Fruit fly (Drosophila melanogaster) whole organism: Measurements from ENCODE around the gene CG14154.

Experiments used
- CG8478 ChIP-seq: fragments of >200 bp; optimal IDR thresholded peaks from 2 replicates; lab custom pipeline; 2018; ENCODE audit warnings: inconsistent platforms
- Dll ChIP-seq: fragments of >200 bp; optimal IDR thresholded peaks from 2 replicates; lab custom pipeline; 2017
- EcR ChIP-seq, 2 experiments: fragments of >200 bp; optimal IDR thresholded peaks; 2 replicates each; lab custom pipeline; 2017; ENCODE audit warnings: missing biosample characterization in 2 of 2, missing genetic modification characterization in 2 of 2, missing genetic modification reagents in 2 of 2
- pan ChIP-seq: fragments of >200 bp; optimal IDR thresholded peaks from 2 replicates; lab custom pipeline; 2017
- psq ChIP-seq: fragments of >200 bp; optimal IDR thresholded peaks from 2 replicates; lab custom pipeline; 2017
- usp ChIP-seq: fragments of >200 bp; optimal IDR thresholded peaks from 2 replicates; lab custom pipeline; 2017; ENCODE audit warnings: missing biosample characterization, missing genetic modification characterization, mixed read lengths

CG14154 gene

dm6 chr3L:10675635-10676393, 34.1 kb downstream of the CG14154 start:
- no peak for TF ChIP-seq CG8478 (lab: Kevin White, UChicago)
- no peak for TF ChIP-seq pan (lab: Kevin White, UChicago)
- no peak for TF ChIP-seq EcR (GFP tag; optimal IDR thresholded peaks at IDR 0.05; lab: Kevin White, UChicago)
- TF ChIP-seq psq (lab: Kevin White, UChicago), result no peak
- no peak for TF ChIP-seq usp (GFP tag; lab: Kevin White, UChicago)

DNA sequence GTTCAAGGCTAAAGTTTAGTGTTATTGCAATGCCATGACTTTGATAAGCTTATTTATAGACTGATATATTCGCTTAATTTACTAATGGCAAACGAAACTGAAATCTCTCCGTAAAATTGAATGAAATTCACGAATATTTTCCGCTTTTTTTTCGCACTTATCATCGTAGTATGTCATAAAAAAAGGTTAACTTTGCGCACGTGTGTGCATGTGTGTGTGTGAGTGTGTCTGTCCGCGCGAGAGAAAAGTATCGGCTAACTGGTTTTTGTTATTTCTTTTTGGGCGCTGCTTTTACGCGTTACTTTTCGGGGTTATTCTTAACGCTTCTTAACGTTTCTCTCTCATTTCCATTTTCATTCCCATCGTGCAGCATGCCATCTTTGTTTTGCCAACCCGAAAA, 36.1 kb downstream of the CG14154 start:
- TF ChIP-seq CG8478 (lab: Kevin White, UChicago), result no peak

- no peak for TF ChIP-seq psq (lab: Kevin White, UChicago)
- no peak for TF ChIP-seq Dll
- no peak for TF ChIP-seq pan (lab: Kevin White, UChicago)
- no peak for TF ChIP-seq CG8478 (lab: Kevin White, UChicago)
- TF ChIP-seq usp (GFP tag; lab: Kevin White, UChicago), result no peak
- TF ChIP-seq EcR (GFP tag; optimal IDR thresholded peaks at IDR 0.05; lab: Kevin White, UChicago), result no peak
Observed at dm6 chr3L:10678545-10679067, 36.9 kb downstream of the CG14154 start.

DNA sequence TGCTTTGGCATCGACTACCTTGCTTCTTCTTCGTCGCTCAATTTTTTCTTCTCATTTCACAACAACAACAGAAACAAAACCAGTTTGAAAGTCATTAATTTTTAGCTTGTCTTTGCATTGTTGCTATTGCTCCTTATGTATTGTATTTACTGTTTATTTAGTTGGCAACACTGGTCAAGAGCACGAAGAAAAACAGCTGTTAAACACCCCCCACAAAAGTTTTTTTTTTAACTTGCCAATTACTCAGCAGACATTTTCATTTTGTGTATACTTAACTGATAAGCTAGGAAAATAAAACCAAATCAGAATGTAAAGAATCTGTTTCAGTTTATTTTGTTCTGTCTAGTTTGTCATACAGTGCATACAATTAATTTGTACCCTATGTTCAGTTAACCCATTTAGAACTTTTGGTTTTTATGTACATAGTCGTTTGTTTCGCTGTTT, 38.0 kb downstream of the CG14154 start:
- TF ChIP-seq usp (GFP tag; lab: Kevin White, UChicago), result no peak
- TF ChIP-seq psq (lab: Kevin White, UChicago), result no peak

- no peak for TF ChIP-seq EcR (GFP tag; optimal IDR thresholded peaks at IDR 0.05; lab: Kevin White, UChicago)
- no peak for TF ChIP-seq CG8478 (lab: Kevin White, UChicago)
- TF ChIP-seq usp (GFP tag; lab: Kevin White, UChicago), result no peak
- no peak for TF ChIP-seq Dll
- TF ChIP-seq pan (lab: Kevin White, UChicago), result no peak
- no peak for TF ChIP-seq psq (lab: Kevin White, UChicago)
Observed at dm6 chr3L:10680177-10680576, 38.5 kb downstream of the CG14154 start.

DNA sequence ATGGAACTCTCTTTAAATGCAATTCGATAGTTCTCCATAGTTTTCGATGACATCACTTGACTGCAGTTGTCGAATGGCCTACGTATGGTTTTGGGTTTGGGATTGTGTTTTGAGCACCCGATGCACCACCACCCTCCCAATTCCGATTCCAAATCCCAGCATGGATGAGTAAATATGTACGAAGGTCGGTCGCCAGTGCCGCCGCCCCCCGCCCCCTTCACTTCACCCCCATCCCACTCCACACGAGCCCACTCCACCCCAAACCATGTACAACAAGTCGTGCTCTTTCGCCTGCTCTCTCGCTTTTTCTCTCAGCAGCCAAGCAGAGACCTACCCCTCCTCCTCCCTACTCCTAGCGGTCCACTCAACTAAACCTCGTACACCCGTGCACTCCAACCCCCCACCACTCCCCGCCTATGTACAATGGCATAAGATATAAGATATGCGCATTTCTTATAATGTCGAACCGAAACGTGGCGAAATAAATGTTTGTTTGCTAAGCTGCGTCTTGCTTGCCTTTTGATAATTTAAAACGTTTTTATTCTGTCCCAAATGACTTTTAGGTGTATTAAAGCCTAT, 39.1 kb downstream of the CG14154 start:
- TF ChIP-seq CG8478 (lab: Kevin White, UChicago) (no peak), usp (GFP tag; lab: Kevin White, UChicago) (no peak), Dll (no peak)

DNA sequence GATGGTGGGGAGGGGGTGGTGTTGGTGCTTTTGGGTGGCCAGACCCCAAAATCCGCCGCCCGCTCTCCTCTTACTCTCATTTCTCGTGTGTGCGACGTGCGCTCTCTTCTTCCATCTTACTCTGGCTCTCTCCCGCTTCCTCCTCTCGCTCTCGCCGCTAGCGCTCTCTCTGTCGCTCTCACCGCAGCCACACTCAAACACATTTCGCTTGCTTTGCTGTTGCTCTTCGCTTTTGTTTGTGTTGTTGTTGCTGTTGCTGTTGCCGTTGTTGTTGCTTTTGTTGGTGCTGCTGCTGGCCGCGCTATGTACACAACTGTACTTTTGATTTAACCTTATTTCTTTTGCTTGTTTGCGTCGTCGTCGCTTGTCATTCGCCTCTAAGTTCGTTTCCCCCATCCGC, 40.1 kb downstream of the CG14154 start:
- TF ChIP-seq psq (lab: Kevin White, UChicago), result no peak
- TF ChIP-seq EcR (GFP tag; optimal IDR thresholded peaks at IDR 0.05; lab: Kevin White, UChicago), result no peak
- peak; percentile 99 for TF ChIP-seq Dll
- TF ChIP-seq usp (GFP tag; lab: Kevin White, UChicago), result no peak
- TF ChIP-seq pan (lab: Kevin White, UChicago), result no peak
- TF ChIP-seq CG8478 (lab: Kevin White, UChicago), result peak; percentile 17

DNA sequence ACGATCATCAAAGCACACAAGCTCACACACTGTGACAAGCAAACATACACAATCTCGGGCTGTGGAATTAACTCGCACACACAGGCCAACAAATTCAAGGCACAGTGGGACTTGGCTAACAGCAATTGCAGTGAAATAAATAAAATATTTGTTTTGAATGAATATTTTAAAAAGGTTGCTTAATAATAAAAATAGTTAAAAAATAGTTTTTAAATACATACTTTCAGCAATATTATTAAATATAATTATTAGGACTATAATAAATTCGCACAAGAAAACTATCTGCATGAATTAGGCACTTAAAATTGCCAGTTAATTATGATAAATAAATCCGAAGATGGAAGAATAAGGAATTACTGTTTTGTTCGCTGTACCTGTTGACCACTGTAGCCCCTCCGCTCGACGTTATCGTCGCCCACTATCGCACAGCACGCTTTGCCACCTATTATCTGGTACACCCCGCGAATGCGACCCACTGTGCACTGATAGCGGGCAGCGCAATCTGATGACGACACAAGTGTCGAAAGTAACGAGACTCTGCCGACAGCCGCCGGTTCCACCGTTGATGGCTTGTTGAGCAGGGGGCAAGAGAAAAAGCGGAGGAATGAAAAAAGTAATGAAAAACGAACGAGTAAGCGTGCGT, 41.2 kb downstream of the CG14154 start:
- no peak for TF ChIP-seq EcR (GFP tag; optimal IDR thresholded peaks at IDR 0.05; lab: Kevin White, UChicago)
- no peak for TF ChIP-seq Dll
- no peak for TF ChIP-seq CG8478 (lab: Kevin White, UChicago)
- TF ChIP-seq usp (GFP tag; lab: Kevin White, UChicago), result no peak
- no peak for TF ChIP-seq psq (lab: Kevin White, UChicago)
- no peak for TF ChIP-seq pan (lab: Kevin White, UChicago)

- TF ChIP-seq pan (lab: Kevin White, UChicago), result no peak
- TF ChIP-seq EcR (GFP tag; optimal IDR thresholded peaks at IDR 0.05; lab: Kevin White, UChicago), result no peak
- no peak for TF ChIP-seq usp (GFP tag; lab: Kevin White, UChicago)
- no peak for TF ChIP-seq CG8478 (lab: Kevin White, UChicago)
- TF ChIP-seq psq (lab: Kevin White, UChicago), result no peak
- TF ChIP-seq Dll, result no peak
Observed at dm6 chr3L:10683899-10684340, 42.2 kb downstream of the CG14154 start.

- no peak for TF ChIP-seq psq (lab: Kevin White, UChicago)
Observed at dm6 chr3L:10684492-10684891, 42.8 kb downstream of the CG14154 start.

DNA sequence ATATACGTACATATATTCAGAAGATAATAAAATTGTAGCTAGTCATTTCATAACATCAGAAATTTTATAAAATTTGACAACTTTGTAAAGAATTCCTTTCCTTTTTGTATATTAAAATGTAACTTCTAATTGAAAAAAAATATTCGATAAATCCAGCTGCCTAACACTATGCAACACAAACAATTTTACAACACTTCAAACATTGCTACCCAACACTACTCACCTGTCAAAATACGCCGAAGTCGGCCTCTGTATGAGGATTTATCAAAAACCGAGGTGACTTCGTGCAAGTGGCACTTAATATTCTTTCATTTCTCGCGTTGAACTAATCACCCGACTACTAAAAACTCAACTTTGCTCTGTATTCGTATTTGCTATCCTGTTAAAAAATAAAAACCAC, 44.9 kb downstream of the CG14154 start:
- TF ChIP-seq usp (GFP tag; lab: Kevin White, UChicago), result no peak
- TF ChIP-seq CG8478 (lab: Kevin White, UChicago), result no peak
- no peak for TF ChIP-seq EcR (GFP tag; optimal IDR thresholded peaks at IDR 0.05; lab: Kevin White, UChicago)
- no peak for TF ChIP-seq Dll
- no peak for TF ChIP-seq pan (lab: Kevin White, UChicago)
- TF ChIP-seq psq (lab: Kevin White, UChicago), result no peak

- no peak for TF ChIP-seq pan (lab: Kevin White, UChicago)
- TF ChIP-seq EcR (GFP tag; optimal IDR thresholded peaks at IDR 0.05; lab: Kevin White, UChicago), result no peak
- TF ChIP-seq Dll, result no peak
- TF ChIP-seq CG8478 (lab: Kevin White, UChicago), result no peak
- TF ChIP-seq psq (lab: Kevin White, UChicago), result no peak
- TF ChIP-seq usp (GFP tag; lab: Kevin White, UChicago), result no peak
Observed at dm6 chr3L:10690904-10691408, 49.3 kb downstream of the CG14154 start, which contains the start of gene CG11811. TSS of gene CG11811 (plus strand) at chr3L:10691024.
